Worm (Caenorhabditis elegans) whole organism, L4/young adult: Measurements from ENCODE around the gene C25H3.1.

ENCODE experiments used
- dao-5 ChIP-seq: sonication (generic microtip); optimal IDR thresholded peaks from 2 replicates; lab custom pipeline; 2016; ENCODE audit warnings: missing genotype, missing genetic modification characterization, moderate library complexity, missing compliant biosample characterization
- him-1 ChIP-seq: sonication (generic microtip); optimal IDR thresholded peaks from 2 replicates; lab custom pipeline; 2016; ENCODE audit warnings: missing genotype, missing genetic modification reagents, missing genetic modification characterization, missing compliant biosample characterization

DNA sequence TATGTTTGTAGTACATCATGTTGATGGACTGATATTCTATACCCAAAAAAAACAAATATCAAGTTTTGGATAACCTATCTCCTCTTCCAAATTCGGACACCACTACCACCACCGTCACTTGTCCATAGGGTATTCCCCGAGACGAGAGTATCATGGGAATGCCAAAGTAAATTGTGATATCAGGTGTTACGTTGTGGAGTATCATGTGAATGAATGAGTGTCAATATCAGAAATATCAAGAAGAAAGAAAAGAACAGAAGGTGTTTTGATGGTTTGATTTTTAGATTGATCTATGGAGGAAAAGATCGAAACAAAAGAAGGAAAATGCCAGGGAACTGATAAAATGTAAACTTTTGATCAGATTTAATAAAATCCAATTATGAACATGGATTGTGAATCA, 617 bp upstream of the C25H3.1 start:
- TF ChIP-seq him-1 (tag; lab: Kevin White, UChicago) (no peak), dao-5 (tag; lab: Kevin White, UChicago) (no peak)
